Worm (Caenorhabditis elegans): ENCODE data around the gene F35F10.6.

Gene F35F10.6

DNA sequence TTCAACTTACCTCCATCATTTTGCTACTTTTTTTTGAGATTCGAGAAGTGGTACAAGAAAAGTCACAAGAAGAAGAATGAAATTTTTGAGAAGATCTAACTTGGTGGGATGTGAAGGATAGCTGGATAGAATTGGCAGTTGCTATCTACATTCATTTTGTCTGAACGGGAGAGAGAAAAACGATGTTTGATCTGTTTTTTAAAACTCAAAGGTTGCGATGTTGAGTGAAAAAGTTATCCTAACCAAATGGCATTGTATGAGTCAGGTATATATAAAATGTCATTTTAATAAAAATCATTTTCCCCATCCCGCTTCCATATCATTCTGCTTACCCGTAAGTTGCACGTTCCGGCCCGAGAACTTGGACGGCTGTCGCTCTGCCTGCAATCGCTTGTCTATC, at the start of gene F35F10.6:
F35F10.6 (minus strand) TSS at position 101 of the 400 bp plus-strand sequence.
- TF ChIP-seq F13H6.1 (tag; optimal IDR thresholded peaks at IDR 0.05) = no peak
- TF ChIP-seq hlh-6 (tag; optimal IDR thresholded peaks at IDR 0.05) = no peak
- no peak for TF ChIP-seq lin-11 (tag; optimal IDR thresholded peaks at IDR 0.05)
- no peak for TF ChIP-seq elt-2 (tag; optimal IDR thresholded peaks at IDR 0.05)
- TF ChIP-seq ztf-16 (tag; optimal IDR thresholded peaks at IDR 0.05) = no peak
- no peak for TF ChIP-seq tbx-2 (tag; optimal IDR thresholded peaks at IDR 0.05)
- no peak for TF ChIP-seq ceh-34 (tag; optimal IDR thresholded peaks at IDR 0.05)
- TF ChIP-seq nfya-1 (tag; optimal IDR thresholded peaks at IDR 0.05) = no peak

ce11 chrV:3333334-3333733, 44.2 kb upstream of the F35F10.6 start, which contains the start of gene C17B7.5:
C17B7.5 (plus strand) TSS chrV:3333634.
- no peak for TF ChIP-seq ceh-22 (tag; optimal IDR thresholded peaks at IDR 0.05)
- TF ChIP-seq syd-9 (tag; optimal IDR thresholded peaks at IDR 0.05) = no peak
- no peak for TF ChIP-seq gmeb-2 (tag; optimal IDR thresholded peaks at IDR 0.05)
- no peak for TF ChIP-seq ceh-19 (GFP tag; optimal IDR thresholded peaks at IDR 0.05)

DNA sequence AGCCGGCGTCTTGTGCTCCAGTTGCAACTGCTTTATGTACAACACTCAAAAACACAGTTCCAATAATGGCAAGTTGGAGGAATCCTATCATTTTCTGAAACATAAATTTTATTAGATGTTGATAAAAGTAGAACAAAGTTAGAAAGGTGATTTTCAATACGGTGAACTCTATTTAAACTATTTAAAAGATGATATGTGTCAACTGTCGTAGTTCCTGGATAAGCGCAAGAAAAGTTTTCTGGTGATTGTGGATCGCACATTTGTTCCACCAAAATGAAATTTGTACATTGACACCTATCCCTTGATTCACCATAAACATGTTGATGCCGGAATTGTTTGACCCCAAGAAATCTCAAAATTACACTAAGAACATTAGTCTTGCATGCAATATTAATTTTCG, 42.9 kb upstream of the F35F10.6 start, which contains the start of gene C17B7.9:
C17B7.9 (minus strand) TSS at position 101 of the 400 bp plus-strand sequence.
- no peak for TF ChIP-seq ceh-18 (tag; optimal IDR thresholded peaks at IDR 0.05)
- TF ChIP-seq ceh-19 (GFP tag; optimal IDR thresholded peaks at IDR 0.05) = no peak
- TF ChIP-seq ceh-34 (tag; optimal IDR thresholded peaks at IDR 0.05) = no peak
- no peak for TF ChIP-seq pqm-1 (tag; optimal IDR thresholded peaks at IDR 0.05)

DNA sequence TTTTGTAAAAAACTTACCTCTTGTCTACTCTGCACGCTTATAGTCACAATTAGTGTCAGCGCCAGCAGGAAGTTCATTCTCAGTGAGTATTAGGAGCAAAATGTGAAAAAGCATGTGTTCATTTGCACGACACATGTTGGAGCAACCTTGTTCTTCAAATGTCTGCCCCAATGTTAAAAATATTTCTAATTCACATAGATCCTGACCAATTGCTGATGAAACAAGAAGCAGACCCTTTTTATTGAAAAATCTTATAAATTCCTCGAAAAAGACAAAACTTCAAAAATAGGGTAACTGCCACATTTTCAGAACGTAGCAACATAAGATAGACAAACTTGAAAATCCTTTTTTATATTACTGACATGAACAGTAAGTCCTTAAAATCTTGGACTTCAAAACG, 35.0 kb upstream of the F35F10.6 start, which contains the start of gene C17B7.8:
C17B7.8 (minus strand) TSS at position 101 of the 400 bp plus-strand sequence.
- TF ChIP-seq pha-4 (tag; optimal IDR thresholded peaks at IDR 0.05) (no peak), pat-9 (tag; optimal IDR thresholded peaks at IDR 0.05) (no peak), ceh-19 (GFP tag; optimal IDR thresholded peaks at IDR 0.05) (no peak), tbx-2 (tag; optimal IDR thresholded peaks at IDR 0.05) (no peak), fkh-6 (tag; optimal IDR thresholded peaks at IDR 0.05) (no peak), ceh-31 (tag; optimal IDR thresholded peaks at IDR 0.05) (no peak), dve-1 (tag; optimal IDR thresholded peaks at IDR 0.05) (no peak), ahr-1 (tag; optimal IDR thresholded peaks at IDR 0.05) (no peak), C38D4.7 (GFP tag; optimal IDR thresholded peaks at IDR 0.05) (no peak), unc-3 (GFP tag; conservative IDR thresholded peaks at IDR 0.05) (no peak), unc-3 (tag; optimal IDR thresholded peaks at IDR 0.05) (no peak), hlh-15 (tag; optimal IDR thresholded peaks at IDR 0.05) (no peak), pros-1 (tag; optimal IDR thresholded peaks at IDR 0.05) (no peak), ceh-22 (tag; optimal IDR thresholded peaks at IDR 0.05) (no peak), ttx-3 (tag; optimal IDR thresholded peaks at IDR 0.05) (no peak), nfya-1 (tag; optimal IDR thresholded peaks at IDR 0.05) (no peak)

- TF ChIP-seq che-1 (tag; optimal IDR thresholded peaks at IDR 0.05) = no peak
- TF ChIP-seq eyg-1 (tag; optimal IDR thresholded peaks at IDR 0.05) = no peak
Observed at ce11 chrV:3320432-3320831, 31.3 kb upstream of the F35F10.6 start, which contains the start of gene C17B7.14. C17B7.14 (minus strand) TSS chrV:3320532.

DNA sequence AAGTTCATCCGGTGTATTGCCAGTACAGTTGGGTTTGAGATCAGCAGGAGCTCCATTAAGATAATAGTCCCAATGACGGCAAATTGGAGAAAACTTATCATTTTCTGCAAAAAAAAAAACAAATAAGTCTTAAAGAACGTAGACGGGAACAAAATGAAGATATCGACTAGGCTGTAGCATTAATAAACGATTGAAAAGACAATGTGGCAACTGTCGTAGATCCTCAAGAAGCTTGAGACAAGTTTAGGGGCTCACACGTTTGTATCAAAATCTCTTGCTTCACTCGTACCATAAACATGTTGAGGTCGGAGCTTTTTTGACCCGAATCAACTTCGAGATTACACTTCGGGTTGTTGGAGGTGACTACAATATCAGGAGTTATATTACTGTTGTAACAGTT, 30.8 kb upstream of the F35F10.6 start, which contains the start of gene F35F10.14:
F35F10.14 (minus strand) TSS at position 101 of the 400 bp plus-strand sequence.
- no peak for TF ChIP-seq ztf-16 (tag; optimal IDR thresholded peaks at IDR 0.05)
- no peak for TF ChIP-seq nhr-232 (tag; optimal IDR thresholded peaks at IDR 0.05)
- no peak for TF ChIP-seq sox-2 (GFP tag; IDR thresholded peaks at IDR 0.05)
- TF ChIP-seq unc-55 (GFP tag; optimal IDR thresholded peaks at IDR 0.05) = no peak
- TF ChIP-seq dmd-4 (tag; optimal IDR thresholded peaks at IDR 0.05; ENCODE audit: borderline replicate concordance) = no peak
- TF ChIP-seq C38D4.7 (GFP tag; optimal IDR thresholded peaks at IDR 0.05) = no peak
- no peak for TF ChIP-seq ceh-30 (tag; optimal IDR thresholded peaks at IDR 0.05)
- TF ChIP-seq pat-9 (tag; optimal IDR thresholded peaks at IDR 0.05) = no peak
- TF ChIP-seq ceh-22 (tag; optimal IDR thresholded peaks at IDR 0.05) = no peak
